Worm (Caenorhabditis elegans) whole organism, late embryonic: ENCODE data around the gene srg-68.

ENCODE experiments used
- C08G9.2 ChIP-seq: sonication (generic microtip); optimal IDR thresholded peaks from 2 replicates; lab custom pipeline; 2016; ENCODE audit warnings: mild to moderate bottlenecking, missing genetic modification characterization, moderate library complexity, missing compliant biosample characterization
- C38D4.7 ChIP-seq: fragments of 200-800 bp; sonication (Bioruptor generic); optimal IDR thresholded peaks from 2 replicates; lab custom pipeline; 2018; ENCODE audit warnings: mild to moderate bottlenecking, missing genetic modification characterization, moderate library complexity, missing compliant biosample characterization
- F13H6.1 ChIP-seq: sonication (generic microtip); optimal IDR thresholded peaks from 2 replicates; lab custom pipeline; 2016; ENCODE audit warnings: missing genetic modification characterization, missing compliant biosample characterization
- K09A11.1 ChIP-seq: sonication (generic microtip); optimal IDR thresholded peaks from 2 replicates; lab custom pipeline; 2017; ENCODE audit warnings: antibody characterized with exemption, mild to moderate bottlenecking, missing genetic modification characterization, missing compliant biosample characterization; ENCODE audit not compliant: insufficient read depth
- T23F11.4 ChIP-seq: fragments of 200-800 bp; sonication (Bioruptor generic); optimal IDR thresholded peaks from 2 replicates; lab custom pipeline; 2018; ENCODE audit warnings: mild to moderate bottlenecking, missing genetic modification characterization, missing compliant biosample characterization
- ceh-14 ChIP-seq: sonication (generic microtip); optimal IDR thresholded peaks from 2 replicates; lab custom pipeline; 2016; ENCODE audit warnings: missing genotype, missing genetic modification characterization, missing compliant biosample characterization
- ceh-18 ChIP-seq: sonication (generic microtip); optimal IDR thresholded peaks from 2 replicates; lab custom pipeline; 2016; ENCODE audit warnings: missing genetic modification characterization, missing compliant biosample characterization
- ceh-2 ChIP-seq: sonication (generic microtip); optimal IDR thresholded peaks from 2 replicates; lab custom pipeline; 2016; ENCODE audit warnings: missing genotype, missing genetic modification characterization, missing compliant biosample characterization
- ceh-34 ChIP-seq: sonication (generic microtip); optimal IDR thresholded peaks from 2 replicates; lab custom pipeline; 2016; ENCODE audit warnings: mild to moderate bottlenecking, missing genetic modification characterization, missing compliant biosample characterization
- ceh-9 ChIP-seq: sonication (generic microtip); optimal IDR thresholded peaks from 2 replicates; lab custom pipeline; 2016; ENCODE audit warnings: mild to moderate bottlenecking, missing genetic modification characterization, inconsistent platforms, missing compliant biosample characterization
- dve-1 ChIP-seq: sonication (generic microtip); optimal IDR thresholded peaks from 2 replicates; lab custom pipeline; 2017; ENCODE audit warnings: antibody characterized with exemption, mild to moderate bottlenecking, missing genetic modification characterization, missing compliant biosample characterization
- elt-2 ChIP-seq: sonication (generic microtip); optimal IDR thresholded peaks from 2 replicates; lab custom pipeline; 2016; ENCODE audit warnings: missing genetic modification reagents, missing genetic modification characterization, missing compliant biosample characterization
- elt-4 ChIP-seq: sonication (generic microtip); optimal IDR thresholded peaks from 2 replicates; lab custom pipeline; 2016; ENCODE audit warnings: missing genetic modification characterization, missing compliant biosample characterization
- ets-4 ChIP-seq: sonication (generic microtip); optimal IDR thresholded peaks from 2 replicates; lab custom pipeline; 2016; ENCODE audit warnings: missing genetic modification characterization, missing compliant biosample characterization
- fax-1 ChIP-seq: sonication (generic microtip); optimal IDR thresholded peaks from 2 replicates; lab custom pipeline; 2016; ENCODE audit warnings: missing genotype, missing genetic modification characterization, missing compliant biosample characterization
- fkh-6 ChIP-seq: sonication (generic microtip); optimal IDR thresholded peaks from 2 replicates; lab custom pipeline; 2016; ENCODE audit warnings: missing genetic modification characterization, missing compliant biosample characterization
- gmeb-2 ChIP-seq: sonication (generic microtip); optimal IDR thresholded peaks from 2 replicates; lab custom pipeline; 2016; ENCODE audit warnings: missing genetic modification characterization, inconsistent platforms, missing compliant biosample characterization
- hlh-30 ChIP-seq: sonication (generic microtip); optimal IDR thresholded peaks from 2 replicates; lab custom pipeline; 2017; ENCODE audit warnings: antibody characterized with exemption, missing genetic modification characterization, missing compliant biosample characterization; ENCODE audit not compliant: insufficient read depth
- hlh-6 ChIP-seq: sonication (generic microtip); optimal IDR thresholded peaks from 2 replicates; lab custom pipeline; 2016; ENCODE audit warnings: missing genotype, missing genetic modification characterization, missing compliant biosample characterization
- hlh-8 ChIP-seq: sonication (generic microtip); optimal IDR thresholded peaks from 2 replicates; lab custom pipeline; 2016; ENCODE audit warnings: missing genotype, missing genetic modification characterization, missing compliant biosample characterization
- lim-6 ChIP-seq: sonication (generic microtip); optimal IDR thresholded peaks from 2 replicates; lab custom pipeline; 2016; ENCODE audit warnings: missing genetic modification characterization, missing compliant biosample characterization
- lin-11 ChIP-seq: fragments of 200-800 bp; sonication (Bioruptor generic); optimal IDR thresholded peaks from 2 replicates; lab custom pipeline; 2018; ENCODE audit warnings: mild to moderate bottlenecking, missing genetic modification characterization, missing compliant biosample characterization
- madf-2 ChIP-seq: sonication (generic microtip); optimal IDR thresholded peaks from 2 replicates; lab custom pipeline; 2017; ENCODE audit warnings: missing genetic modification characterization, missing compliant biosample characterization
- nfya-1 ChIP-seq: sonication (generic microtip); optimal IDR thresholded peaks from 2 replicates; lab custom pipeline; 2017; ENCODE audit warnings: missing genetic modification characterization, mild to moderate bottlenecking, missing compliant biosample characterization, antibody characterized with exemption, moderate library complexity
- npax-4 ChIP-seq: sonication (generic microtip); optimal IDR thresholded peaks from 2 replicates; lab custom pipeline; 2016; ENCODE audit warnings: missing genetic modification characterization, missing compliant biosample characterization
- odd-2 ChIP-seq: sonication (generic microtip); optimal IDR thresholded peaks from 2 replicates; lab custom pipeline; 2017; ENCODE audit warnings: antibody characterized with exemption, mild to moderate bottlenecking, missing genetic modification characterization, missing compliant biosample characterization
- pax-1 ChIP-seq: fragments of 150-350 bp; optimal IDR thresholded peaks from 2 replicates; lab custom pipeline; 2014; ENCODE audit warnings: missing biosample characterization, missing genetic modification characterization
- pha-4 ChIP-seq: fragments of 150-350 bp; optimal IDR thresholded peaks from 2 replicates; lab custom pipeline; 2018; ENCODE audit warnings: missing biosample characterization, missing genetic modification reagents, missing genetic modification characterization
- pros-1 ChIP-seq: fragments of 150-350 bp; optimal IDR thresholded peaks from 2 replicates; lab custom pipeline; 2014; ENCODE audit warnings: missing biosample characterization, missing genetic modification reagents, missing genetic modification characterization
- ref-2 ChIP-seq: sonication (generic microtip); optimal IDR thresholded peaks from 2 replicates; lab custom pipeline; 2016; ENCODE audit warnings: missing genetic modification characterization, missing compliant biosample characterization
- rnt-1 ChIP-seq: sonication (generic microtip); optimal IDR thresholded peaks from 2 replicates; lab custom pipeline; 2016; ENCODE audit warnings: missing genetic modification characterization, missing compliant biosample characterization
- sdc-2 ChIP-seq: sonication (generic microtip); optimal IDR thresholded peaks from 2 replicates; lab custom pipeline; 2016; ENCODE audit warnings: missing genotype, missing genetic modification characterization, missing compliant biosample characterization
- sox-2 ChIP-seq: fragments of 200-800 bp; sonication (Bioruptor generic); IDR thresholded peaks from 2 replicates; pipeline ENCODE4 v1.3.6; 2022; ENCODE audit warnings: missing genetic modification reagents, missing genetic modification characterization, missing compliant biosample characterization
- tbx-7 ChIP-seq: sonication (generic microtip); optimal IDR thresholded peaks from 2 replicates; lab custom pipeline; 2016; ENCODE audit warnings: missing genotype, missing genetic modification characterization, missing compliant biosample characterization
- unc-42 ChIP-seq: sonication (generic microtip); optimal IDR thresholded peaks from 2 replicates; lab custom pipeline; 2016; ENCODE audit warnings: missing genotype, missing genetic modification characterization, missing compliant biosample characterization
- unc-55 ChIP-seq: sonication (generic microtip); optimal IDR thresholded peaks from 2 replicates; lab custom pipeline; 2017; ENCODE audit warnings: missing biosample characterization, missing genetic modification reagents, missing genetic modification characterization
- unc-86 ChIP-seq: sonication (generic microtip); optimal IDR thresholded peaks from 2 replicates; lab custom pipeline; 2016; ENCODE audit warnings: missing genetic modification characterization, missing compliant biosample characterization

The srg-68 gene

DNA sequence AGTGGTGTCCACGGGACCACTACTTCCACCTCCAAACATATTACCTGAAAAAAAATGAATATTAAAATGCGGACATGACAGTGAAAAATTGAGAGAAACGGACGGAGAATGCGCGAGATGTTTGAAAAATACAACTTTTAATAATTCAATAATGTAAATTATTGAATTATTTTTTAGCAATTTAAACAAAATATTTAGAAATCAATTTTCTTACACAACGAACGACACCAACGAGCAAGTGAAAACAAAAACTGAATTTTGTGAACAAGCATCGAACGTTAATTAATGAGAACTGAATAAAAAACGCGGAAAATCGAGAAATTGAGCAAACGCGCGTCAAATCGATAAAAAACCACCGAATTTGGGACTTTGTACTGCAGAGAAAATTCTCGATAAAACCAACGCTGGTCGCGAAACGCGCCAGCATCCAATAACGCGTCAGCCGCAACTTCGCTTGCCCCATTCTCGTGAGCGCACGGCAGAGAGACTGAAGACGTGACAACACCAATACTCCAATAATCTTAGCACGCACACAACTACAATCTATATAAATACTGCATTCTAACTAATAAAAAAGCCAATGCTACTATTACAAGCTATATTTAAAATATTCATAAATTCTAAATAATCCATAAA is 39.7 kb upstream of the srg-68 start, which contains the start of the genes dnj-19 and nhr-47 (continued):
- no peak for TF ChIP-seq hlh-8
- peak; percentile 18 for TF ChIP-seq sdc-2
- no peak for TF ChIP-seq fax-1 (tag; lab: Kevin White, UChicago)
- TF ChIP-seq tbx-7 (tag; lab: Kevin White, UChicago), result no peak
- peak; percentile 44 for TF ChIP-seq ceh-18 (tag; lab: Kevin White, UChicago)
- TF ChIP-seq C38D4.7 (GFP tag; lab: Kevin White, UChicago), result peak; percentile 46
- peak; percentile 26 for TF ChIP-seq hlh-30 (tag; lab: Kevin White, UChicago)
- TF ChIP-seq lin-11 (tag; lab: Kevin White, UChicago), result no peak
- TF ChIP-seq npax-4, result no peak
- TF ChIP-seq madf-2 (tag; lab: Kevin White, UChicago), result peak; percentile 64
- TF ChIP-seq fkh-6, result no peak
- TF ChIP-seq unc-55 (GFP tag; lab: Kevin White, UChicago), result peak; percentile 61
- TF ChIP-seq lim-6 (tag; lab: Kevin White, UChicago), result no peak
- TF ChIP-seq sox-2 (GFP tag; lab: Robert Waterston, UW), result no peak
- TF ChIP-seq ceh-34 (tag; lab: Kevin White, UChicago), result peak; percentile 83
- peak; percentile 30 for TF ChIP-seq rnt-1 (tag; lab: Kevin White, UChicago)
- TF ChIP-seq elt-4 (tag; lab: Kevin White, UChicago), result no peak

- TF ChIP-seq C38D4.7 (GFP tag; lab: Kevin White, UChicago) (no peak), odd-2 (tag; lab: Kevin White, UChicago) (no peak), elt-2 (tag; lab: Kevin White, UChicago) (no peak), pha-4 (tag; lab: Kevin White, UChicago) (no peak), lin-11 (tag; lab: Kevin White, UChicago) (no peak), unc-42 (tag; lab: Kevin White, UChicago) (no peak), tbx-7 (tag; lab: Kevin White, UChicago) (no peak), gmeb-2 (tag; lab: Kevin White, UChicago) (no peak), F13H6.1 (tag; lab: Kevin White, UChicago) (no peak), ceh-18 (tag; lab: Kevin White, UChicago) (no peak), unc-86 (no peak), sox-2 (GFP tag; lab: Robert Waterston, UW) (no peak), ceh-9 (no peak), dve-1 (tag; lab: Kevin White, UChicago) (no peak)
Measured at ce11 chrV:5504295-5504694, 39.1 kb upstream of the srg-68 start.

DNA sequence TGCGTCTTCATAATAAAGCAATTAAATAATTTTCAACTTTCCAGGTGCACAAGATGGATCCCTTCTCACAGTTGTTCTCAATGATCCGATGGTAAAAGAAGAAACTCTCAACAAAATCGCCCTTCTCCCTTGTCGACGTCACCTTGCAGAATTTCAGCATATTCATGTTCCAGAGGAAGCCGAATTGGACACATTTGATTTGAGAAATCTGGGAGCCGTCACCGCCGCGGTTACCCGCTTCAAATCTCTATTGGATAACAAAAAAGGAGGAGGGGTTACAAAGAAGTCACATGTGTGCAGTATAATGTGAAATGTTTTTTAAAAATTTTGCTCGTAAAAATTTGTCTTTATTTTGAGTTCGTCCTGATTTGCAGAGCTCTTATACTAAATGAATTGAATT is 37.5 kb upstream of the srg-68 start:
- TF ChIP-seq hlh-6 (tag; lab: Kevin White, UChicago) (no peak), elt-4 (tag; lab: Kevin White, UChicago) (no peak), F13H6.1 (tag; lab: Kevin White, UChicago) (no peak), ceh-14 (no peak), C08G9.2 (tag; lab: Kevin White, UChicago) (no peak), ets-4 (no peak), fkh-6 (no peak), pha-4 (tag; lab: Kevin White, UChicago) (no peak), dve-1 (tag; lab: Kevin White, UChicago) (no peak), unc-86 (no peak), pax-1 (no peak), ceh-9 (no peak), pros-1 (tag; lab: Kevin White, UChicago) (no peak), ceh-2 (tag; lab: Kevin White, UChicago) (no peak), K09A11.1 (tag; lab: Kevin White, UChicago) (no peak), T23F11.4 (no peak), npax-4 (no peak), ref-2 (no peak)

DNA sequence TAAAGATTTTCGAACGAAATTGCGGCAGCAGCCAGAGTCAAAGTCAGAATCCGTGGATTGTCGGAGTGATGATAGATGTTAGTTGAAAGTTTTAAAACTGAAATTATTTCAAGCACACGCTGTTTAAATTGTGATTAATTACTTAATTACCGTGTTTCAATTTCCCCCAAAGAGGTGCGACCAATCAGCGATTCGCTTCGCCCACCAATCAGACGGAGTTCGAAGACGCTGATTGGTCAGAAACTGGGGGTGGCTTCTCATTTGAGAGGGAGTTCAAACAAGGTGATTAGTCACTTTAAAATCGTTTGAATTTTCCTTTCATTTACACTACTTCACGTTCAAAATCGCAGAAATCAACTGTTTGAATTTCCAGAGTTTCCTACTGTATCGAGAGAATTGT is 34.2 kb upstream of the srg-68 start:
- TF ChIP-seq nfya-1, result peak; percentile 66
- TF ChIP-seq unc-55 (GFP tag; lab: Kevin White, UChicago), result no peak
